Fruit fly (Drosophila melanogaster) whole organism, larva: ENCODE measurements around the gene CG7304.

Experiments used
- noc ChIP-seq: fragments of 200-800 bp; sonication (Bioruptor generic); optimal IDR thresholded peaks from 3 replicates; lab custom pipeline; 2019; ENCODE audit warnings: missing biosample characterization, mild to moderate bottlenecking, missing genetic modification characterization, moderate library complexity

The CG7304 gene

DNA sequence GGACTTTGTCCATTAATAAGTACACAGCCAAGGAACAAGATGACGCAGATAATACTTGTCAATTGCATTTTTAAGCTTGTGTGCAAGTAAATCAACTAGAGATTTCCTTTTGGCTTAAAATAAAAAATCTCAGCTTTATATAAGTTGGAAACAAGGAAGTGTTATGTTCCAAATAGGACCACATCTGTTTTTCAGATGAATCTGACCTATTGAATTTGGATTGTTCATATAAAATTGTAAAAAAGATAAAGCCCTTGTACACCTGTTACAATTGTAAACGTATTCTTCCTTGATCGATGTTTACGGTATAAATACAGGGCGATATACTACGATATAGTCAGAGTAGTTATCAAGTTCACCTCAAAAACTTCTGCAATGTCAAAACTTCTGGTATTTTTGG is 22.2 kb upstream of the CG7304 start, which contains the start of the genes Eig71Ef and Eig71Eg:
TSS of gene Eig71Ef (minus strand) at position 101 of the 400 bp plus-strand sequence.
TSS of gene Eig71Eg (plus strand) at position 339 of the 400 bp plus-strand sequence.
- no peak for TF ChIP-seq noc (tag; lab: Kevin White, UChicago)

dm6 chr3L:15659341-15659740 is 20.2 kb upstream of the CG7304 start, which contains the start of the genes Eig71Eh and Eig71Ei:
Gene Eig71Eh (minus strand): TSS chr3L:15659441.
Gene Eig71Ei (plus strand): TSS chr3L:15659707.
- TF ChIP-seq noc (tag; lab: Kevin White, UChicago): no peak

DNA sequence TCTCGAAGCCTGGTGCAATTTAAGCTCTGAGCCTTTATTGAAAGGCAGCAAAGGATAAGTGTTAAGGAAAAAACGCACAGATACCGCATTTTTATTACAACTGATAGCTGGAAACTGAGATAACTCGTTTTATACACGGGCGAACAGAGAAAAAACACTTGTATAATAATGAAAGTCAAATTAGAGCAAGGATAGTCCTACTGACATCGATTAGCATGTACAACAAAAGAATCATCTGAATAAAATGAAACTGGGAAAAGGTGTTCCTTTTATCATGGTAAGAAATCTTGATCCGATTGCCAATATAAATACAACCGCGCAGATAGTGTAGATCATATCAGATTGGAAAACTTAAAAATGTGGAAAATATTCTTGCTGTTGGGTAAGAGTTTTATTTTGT is 18.6 kb upstream of the CG7304 start, which contains the start of the genes Eig71Ej and Eig71Ek:
TSS of gene Eig71Ej (minus strand) at position 101 of the 400 bp plus-strand sequence.
TSS of gene Eig71Ek (plus strand) at position 334 of the 400 bp plus-strand sequence.
- TF ChIP-seq noc (tag; lab: Kevin White, UChicago): no peak

dm6 chr3L:15661567-15661966 is 18.0 kb upstream of the CG7304 start, which contains the start of gene CG43082:
Gene CG43082 (plus strand): TSS chr3L:15661867.
- TF ChIP-seq noc (tag; lab: Kevin White, UChicago): no peak

dm6 chr3L:15662510-15662909 is 17.0 kb upstream of the CG7304 start:
- TF ChIP-seq noc (tag; lab: Kevin White, UChicago): no peak

dm6 chr3L:15664199-15664794 is 15.2 kb upstream of the CG7304 start:
- no peak for TF ChIP-seq noc (tag; lab: Kevin White, UChicago)

dm6 chr3L:15665741-15666140 is 13.8 kb upstream of the CG7304 start:
- TF ChIP-seq noc (tag; lab: Kevin White, UChicago): no peak

DNA sequence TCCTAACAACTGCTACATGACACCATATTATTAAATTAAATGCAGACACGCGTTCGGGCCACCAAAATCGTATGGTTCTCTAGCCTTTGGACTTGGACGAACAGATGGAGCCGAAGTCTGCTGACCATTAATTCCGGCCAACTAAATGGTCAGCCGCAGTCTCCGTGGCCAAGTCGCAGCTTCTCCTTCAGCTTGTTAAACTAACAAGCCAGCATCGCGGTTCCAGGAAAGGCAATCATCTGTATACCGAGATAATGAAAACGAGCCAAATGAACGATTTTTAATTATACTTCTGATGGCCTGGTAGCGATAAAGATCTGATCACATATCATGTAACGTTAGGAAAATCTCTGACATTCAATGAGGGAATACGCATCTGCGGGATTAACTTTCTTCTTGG is 9.6 kb upstream of the CG7304 start:
- TF ChIP-seq noc (tag; lab: Kevin White, UChicago): no peak

DNA sequence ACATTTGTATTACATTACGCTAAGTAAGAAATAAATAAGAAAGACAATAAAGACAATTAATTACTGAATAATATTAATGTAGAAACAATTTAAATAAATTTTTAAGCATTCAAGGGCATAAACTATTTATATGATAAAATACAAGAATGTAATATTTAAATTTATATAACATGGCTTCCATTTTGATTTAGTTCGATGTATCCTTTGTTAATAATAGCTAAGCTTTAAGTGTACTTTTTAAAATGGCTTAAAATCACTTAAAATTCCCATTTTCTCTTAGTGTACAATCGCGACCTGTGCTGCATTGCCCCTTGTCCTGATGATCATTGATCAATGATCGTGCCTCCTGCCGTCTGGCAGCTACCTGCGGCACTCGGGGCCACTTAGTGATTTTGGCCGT is 9.1 kb upstream of the CG7304 start:
- TF ChIP-seq noc (tag; lab: Kevin White, UChicago): no peak

DNA sequence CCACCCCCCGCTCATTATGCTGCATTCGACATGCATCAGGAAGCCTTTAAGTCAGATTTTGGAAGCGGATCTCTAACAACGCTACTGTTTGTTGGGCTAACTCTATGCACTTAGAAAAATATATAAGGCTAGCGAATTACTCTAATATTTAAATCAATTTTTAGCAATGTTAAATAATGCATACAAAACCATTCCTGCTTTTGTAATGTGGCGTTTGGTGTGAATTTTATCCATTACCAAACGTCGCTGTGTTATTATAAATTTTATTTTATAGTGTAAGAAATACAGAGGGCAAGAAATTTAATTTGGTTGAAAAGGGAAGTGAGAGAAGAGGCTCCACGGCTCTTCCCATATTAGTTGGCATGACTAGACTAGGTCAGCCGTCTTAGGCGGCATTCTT is 6.7 kb upstream of the CG7304 start:
- TF ChIP-seq noc (tag; lab: Kevin White, UChicago): no peak

DNA sequence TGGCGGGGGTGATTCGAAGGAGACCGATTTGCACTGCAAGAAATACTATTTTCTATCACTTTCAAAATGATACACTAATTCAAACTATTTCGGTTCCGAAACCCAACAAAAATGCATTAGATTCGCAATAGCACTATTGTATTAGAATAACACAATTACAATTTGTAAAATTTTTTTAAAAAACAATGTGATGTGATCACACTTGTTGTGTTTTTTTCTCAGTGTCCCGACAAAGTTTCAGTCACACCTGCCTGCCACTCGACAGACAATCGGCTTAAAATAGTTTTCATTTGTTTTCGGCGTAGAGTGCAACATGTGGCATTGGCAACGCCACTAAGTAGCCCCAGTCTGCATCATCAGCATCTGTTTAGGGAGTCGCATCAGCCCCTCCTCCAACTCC is 4.4 kb upstream of the CG7304 start:
- TF ChIP-seq noc (tag; lab: Kevin White, UChicago): no peak

dm6 chr3L:15677662-15678061 is 1.9 kb upstream of the CG7304 start:
- no peak for TF ChIP-seq noc (tag; lab: Kevin White, UChicago)

dm6 chr3L:15678284-15678683 is 1.2 kb upstream of the CG7304 start:
- TF ChIP-seq noc (tag; lab: Kevin White, UChicago): no peak

DNA sequence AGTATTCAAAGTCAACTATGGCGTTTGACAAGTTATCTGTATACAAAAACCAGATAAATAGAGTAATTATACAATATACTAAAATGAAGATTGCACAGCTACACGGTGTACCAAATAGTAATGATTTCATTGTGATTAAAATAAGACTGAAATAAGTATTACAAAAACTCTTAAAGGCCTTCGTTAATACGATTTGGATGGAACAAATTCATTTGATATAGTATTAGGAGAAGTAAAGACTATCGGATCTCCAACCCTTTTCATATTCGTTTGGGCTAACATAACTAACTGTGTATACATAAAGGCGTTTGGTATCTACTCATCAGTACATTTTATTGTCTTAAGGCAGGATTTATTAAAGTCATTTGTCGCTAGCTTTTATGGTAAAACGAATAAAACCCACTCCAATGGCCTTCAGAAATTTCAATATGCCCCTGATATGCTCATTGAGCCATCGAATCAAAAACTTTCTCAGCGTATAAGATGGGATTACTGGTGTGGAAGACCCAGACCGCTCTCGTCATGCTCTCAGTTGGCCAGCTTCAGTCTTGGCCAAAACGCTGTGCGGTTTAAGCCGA is 3.9 kb downstream of the CG7304 start, which contains the start of the genes CG7579 and Pgant8:
TSS of gene CG7579 (minus strand) at position 101 of the 578 bp plus-strand sequence.
TSS of gene Pgant8 (plus strand) at position 528 of the 578 bp plus-strand sequence.
- no peak for TF ChIP-seq noc (tag; lab: Kevin White, UChicago)

DNA sequence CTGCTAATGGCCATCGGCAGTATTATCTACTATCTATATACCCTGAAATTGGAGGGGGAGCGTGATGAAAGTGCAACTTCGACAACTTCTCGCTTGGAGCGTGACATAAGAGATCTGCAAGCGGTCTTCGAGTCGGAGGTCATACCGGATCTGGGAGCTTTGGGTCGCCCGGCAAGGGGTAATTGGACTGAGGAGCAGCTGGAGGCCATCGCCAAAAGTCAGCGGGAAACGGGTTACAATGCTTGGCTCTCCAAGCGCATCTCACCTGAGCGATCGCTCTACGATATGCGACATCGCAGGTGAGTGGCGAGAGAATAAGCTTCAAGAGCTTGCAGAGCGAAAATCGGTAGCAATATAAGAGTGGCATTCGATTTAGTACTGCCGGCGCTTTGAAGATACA is 4.5 kb downstream of the CG7304 start:
- TF ChIP-seq noc (tag; lab: Kevin White, UChicago): no peak

- no peak for TF ChIP-seq noc (tag; lab: Kevin White, UChicago)
Observed at dm6 chr3L:15687802-15688201, 8.3 kb downstream of the CG7304 start, which contains the start of gene CG34452. Gene CG34452 (minus strand): TSS chr3L:15687902.

DNA sequence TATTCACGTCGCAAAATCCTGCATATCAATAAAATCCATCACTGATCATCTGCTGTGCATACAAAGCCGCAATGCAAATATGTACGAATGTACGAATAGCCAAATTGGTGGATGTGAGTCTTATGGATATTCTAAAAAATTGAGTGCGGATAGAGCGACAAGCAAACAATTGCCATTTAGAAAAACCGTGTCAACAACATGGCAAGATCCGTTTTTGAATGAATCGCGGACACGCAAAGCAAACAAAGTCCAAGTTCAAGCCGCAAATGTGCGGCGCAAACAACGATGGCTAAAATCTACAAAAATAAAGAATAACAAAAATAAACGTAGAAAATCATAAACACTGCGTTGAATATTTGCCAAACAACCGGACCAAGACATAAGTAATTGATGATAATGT is 10.0 kb downstream of the CG7304 start:
- TF ChIP-seq noc (tag; lab: Kevin White, UChicago): peak; percentile 48
